Worm (Caenorhabditis elegans): ENCODE measurements around the gene H10E21.4.

ce11 chrIII:40580-41113 lies 21.2 kb upstream of the H10E21.4 start, which contains the start of gene col-88:
- no peak for TF ChIP-seq tab-1 (GFP tag; IDR thresholded peaks at IDR 0.05)
- no peak for TF ChIP-seq cog-1 (tag; optimal IDR thresholded peaks at IDR 0.05)
- TF ChIP-seq ztf-23 (GFP tag; IDR thresholded peaks at IDR 0.05): no peak
- no peak for TF ChIP-seq T22C8.4 (GFP tag; IDR thresholded peaks at IDR 0.05)
- no peak for TF ChIP-seq flt-1 (GFP tag; IDR thresholded peaks at IDR 0.05)
- TF ChIP-seq med-1 (GFP tag; optimal IDR thresholded peaks at IDR 0.05; ENCODE audit: insufficient read depth): no peak
- TF ChIP-seq ref-1 (GFP tag; conservative IDR thresholded peaks at IDR 0.05): no peak
- no peak for TF ChIP-seq klf-2 (GFP tag; conservative IDR thresholded peaks at IDR 0.05)
- no peak for TF ChIP-seq ztf-29 (GFP tag; IDR thresholded peaks at IDR 0.05)

Data from whole organism, midembryonic.